Fruit fly (Drosophila melanogaster) whole organism, embryonic: ENCODE results near the gene tHMG1.

Experiments used
- Ada2b ChIP-seq: fragments of 200-800 bp; sonication (Bioruptor generic); IDR thresholded peaks from 2 replicates; pipeline ENCODE4 v1.3.6; 2022; ENCODE audit warnings: missing biosample characterization, missing genetic modification characterization
- Antp ChIP-seq: fragments of 200-800 bp; sonication (Bioruptor generic); optimal IDR thresholded peaks from 3 replicates; lab custom pipeline; 2016; ENCODE audit warnings: missing biosample characterization, missing genetic modification characterization
- Asciz ChIP-seq: fragments of 200-800 bp; sonication (Bioruptor generic); optimal IDR thresholded peaks from 2 replicates; lab custom pipeline; 2017; ENCODE audit warnings: missing biosample characterization, mild to moderate bottlenecking, missing genetic modification characterization, missing genetic modification reagents
- Awh ChIP-seq: fragments of 200-800 bp; sonication (Bioruptor generic); IDR thresholded peaks from 2 replicates; pipeline ENCODE4, ENCODE4 v1.3.6; 2022; ENCODE audit warnings: missing biosample characterization, missing genetic modification characterization
- Bgb ChIP-seq: fragments of 200-800 bp; sonication (Bioruptor generic); IDR thresholded peaks from 2 replicates; pipeline ENCODE4 v1.3.6; 2022; ENCODE audit warnings: missing biosample characterization, missing genetic modification characterization; ENCODE audit not compliant: partially characterized antibody
- CG10431 ChIP-seq: fragments of 200-800 bp; sonication (Bioruptor generic); optimal IDR thresholded peaks from 3 replicates; lab custom pipeline; 2018; ENCODE audit warnings: missing biosample characterization, mild to moderate bottlenecking, missing genetic modification characterization
- CG10959 ChIP-seq: fragments of 200-800 bp; sonication (Bioruptor generic); IDR thresholded peaks from 2 replicates; pipeline ENCODE4 v1.3.6; 2022; ENCODE audit warnings: missing biosample characterization, missing genetic modification characterization
- CG12659 ChIP-seq: fragments of 200-800 bp; sonication (Bioruptor generic); optimal IDR thresholded peaks from 3 replicates; lab custom pipeline; 2017; ENCODE audit warnings: mild to moderate bottlenecking, missing biosample characterization, missing genetic modification reagents, missing genetic modification characterization
- CG15269 ChIP-seq: fragments of 200-800 bp; sonication (Bioruptor generic); optimal IDR thresholded peaks from 2 replicates; lab custom pipeline; 2018; ENCODE audit warnings: missing biosample characterization, mild to moderate bottlenecking, missing genetic modification characterization, moderate library complexity
- CG16863 ChIP-seq: fragments of 200-800 bp; sonication (Bioruptor generic); optimal IDR thresholded peaks from 3 replicates; lab custom pipeline; 2016; ENCODE audit warnings: missing biosample characterization, missing genetic modification characterization
- CG18619 ChIP-seq: fragments of 200-800 bp; sonication (Bioruptor generic); optimal IDR thresholded peaks from 3 replicates; lab custom pipeline; 2017; ENCODE audit warnings: missing biosample characterization, mild to moderate bottlenecking, missing genetic modification characterization
- CG18764 ChIP-seq: fragments of 200-800 bp; sonication (Bioruptor generic); optimal IDR thresholded peaks from 3 replicates; lab custom pipeline; 2016; ENCODE audit warnings: missing biosample characterization, missing genetic modification characterization
- CG30403 ChIP-seq: fragments of 200-800 bp; sonication (Bioruptor generic); optimal IDR thresholded peaks from 3 replicates; lab custom pipeline; 2016; ENCODE audit warnings: missing biosample characterization, missing genetic modification characterization
- CG31365 ChIP-seq: fragments of 200-800 bp; sonication (Bioruptor generic); optimal IDR thresholded peaks from 2 replicates; lab custom pipeline; 2018; ENCODE audit warnings: missing biosample characterization, mild to moderate bottlenecking, missing genetic modification characterization
- CG34224 ChIP-seq: fragments of 200-800 bp; sonication (Bioruptor generic); IDR thresholded peaks from 3 replicates; pipeline ENCODE4 v1.3.6; 2022; ENCODE audit warnings: missing biosample characterization, missing genetic modification characterization; ENCODE audit not compliant: partially characterized antibody
- CG34422 ChIP-seq: fragments of 200-800 bp; sonication (Bioruptor generic); IDR thresholded peaks from 3 replicates; pipeline ENCODE4 v1.3.6; 2022; ENCODE audit warnings: missing biosample characterization, missing genetic modification characterization
- CG4730 ChIP-seq: fragments of 200-800 bp; sonication (Bioruptor generic); IDR thresholded peaks from 2 replicates; pipeline ENCODE4 v1.3.6; 2022; ENCODE audit warnings: missing biosample characterization, missing genetic modification characterization
- CG7839 ChIP-seq: fragments of 200-800 bp; sonication (Bioruptor generic); optimal IDR thresholded peaks from 3 replicates; lab custom pipeline; 2018; ENCODE audit warnings: missing biosample characterization, mild to moderate bottlenecking, missing genetic modification characterization, moderate library complexity
- CG8478 ChIP-seq: fragments of >200 bp; optimal IDR thresholded peaks from 2 replicates; lab custom pipeline; 2018
- CTCF ChIP-seq: fragments of 200-800 bp; sonication (Bioruptor generic); optimal IDR thresholded peaks from 2 replicates; lab custom pipeline; 2017; ENCODE audit warnings: missing biosample characterization, mild to moderate bottlenecking, missing genetic modification characterization, moderate library complexity
- CoRest ChIP-seq: fragments of 200-800 bp; sonication (Bioruptor generic); optimal IDR thresholded peaks from 3 replicates; lab custom pipeline; 2018; ENCODE audit warnings: missing biosample characterization, mild to moderate bottlenecking, missing genetic modification characterization, moderate library complexity
- D19B ChIP-seq: fragments of 200-800 bp; sonication (Bioruptor generic); optimal IDR thresholded peaks from 2 replicates; lab custom pipeline; 2017; ENCODE audit warnings: missing biosample characterization, mild to moderate bottlenecking, missing genetic modification characterization
- Dek ChIP-seq: fragments of 200-800 bp; sonication (Bioruptor generic); optimal IDR thresholded peaks from 3 replicates; lab custom pipeline; 2019; ENCODE audit warnings: missing biosample characterization, mild to moderate bottlenecking, missing genetic modification characterization, moderate library complexity
- Doc2 ChIP-seq: fragments of 200-800 bp; sonication (Bioruptor generic); IDR thresholded peaks from 2 replicates; pipeline ENCODE4 v1.3.6; 2022; ENCODE audit warnings: missing biosample characterization, missing genetic modification characterization
- H15 ChIP-seq: fragments of 200-800 bp; sonication (Bioruptor generic); IDR thresholded peaks from 3 replicates; pipeline ENCODE4 v1.3.6; 2022; ENCODE audit warnings: missing biosample characterization, missing genetic modification characterization
- Hmr ChIP-seq: fragments of 200-800 bp; sonication (Bioruptor generic); optimal IDR thresholded peaks from 3 replicates; lab custom pipeline; 2017; ENCODE audit warnings: mild to moderate bottlenecking, missing biosample characterization, missing genetic modification reagents, missing genetic modification characterization
- Hr51 ChIP-seq, 2 experiments: fragments of 200-800 bp; sonication (Bioruptor generic); optimal IDR thresholded peaks; 2 replicates in 1 of 2; 3 replicates in 1 of 2; lab custom pipeline; 2016 to 2018; ENCODE audit warnings: missing biosample characterization in 2 of 2, missing genetic modification characterization in 2 of 2, mild to moderate bottlenecking in 1 of 2, moderate library complexity in 1 of 2
- Hr78 ChIP-seq, 2 experiments: fragments of 200-800 bp in 1 of 2; fragments of >200 bp in 1 of 2; sonication (Bioruptor generic) in 1 of 2; optimal IDR thresholded peaks; 2 replicates each; lab custom pipeline; 2017 to 2019; ENCODE audit warnings: missing biosample characterization in 2 of 2, missing genetic modification characterization in 2 of 2, mild to moderate bottlenecking in 1 of 2, moderate library complexity in 1 of 2
- MESR4 ChIP-seq: fragments of 200-800 bp; sonication (Bioruptor generic); optimal IDR thresholded peaks from 2 replicates; lab custom pipeline; 2018; ENCODE audit warnings: missing biosample characterization, mild to moderate bottlenecking, missing genetic modification characterization, moderate library complexity
- MTF-1 ChIP-seq: fragments of 200-800 bp; sonication (Bioruptor generic); optimal IDR thresholded peaks from 2 replicates; lab custom pipeline; 2018; ENCODE audit warnings: missing biosample characterization, mild to moderate bottlenecking, missing genetic modification characterization, borderline replicate concordance
- Nf-YB ChIP-seq: fragments of 200-800 bp; sonication (Bioruptor generic); optimal IDR thresholded peaks from 3 replicates; lab custom pipeline; 2019; ENCODE audit warnings: missing biosample characterization, mild to moderate bottlenecking, missing genetic modification characterization, moderate library complexity
- Side ChIP-seq: fragments of 200-800 bp; sonication (Bioruptor generic); optimal IDR thresholded peaks from 2 replicates; lab custom pipeline; 2016; ENCODE audit warnings: missing biosample characterization, missing genetic modification characterization
- Six4 ChIP-seq: fragments of 200-800 bp; sonication (Bioruptor generic); optimal IDR thresholded peaks from 2 replicates; lab custom pipeline; 2016; ENCODE audit warnings: missing biosample characterization, missing genetic modification characterization
- abd-A ChIP-seq: fragments of 200-800 bp; sonication (Bioruptor generic); optimal IDR thresholded peaks from 3 replicates; lab custom pipeline; 2019; ENCODE audit warnings: missing biosample characterization, mild to moderate bottlenecking, missing genetic modification characterization, moderate library complexity
- bowl ChIP-seq: fragments of 200-800 bp; sonication (Bioruptor generic); IDR thresholded peaks from 2 replicates; pipeline ENCODE4 v1.3.6; 2022; ENCODE audit warnings: missing biosample characterization, missing genetic modification characterization
- chinmo ChIP-seq: fragments of 200-800 bp; sonication (Bioruptor generic); IDR thresholded peaks from 4 replicates; pipeline ENCODE4 v1.3.6; 2022; ENCODE audit warnings: missing biosample characterization, missing genetic modification characterization; ENCODE audit not compliant: partially characterized antibody
- corto ChIP-seq: fragments of 200-800 bp; sonication (Bioruptor generic); optimal IDR thresholded peaks from 2 replicates; lab custom pipeline; 2016; ENCODE audit warnings: missing biosample characterization, mild to moderate bottlenecking, missing genetic modification characterization, moderate library complexity
- crc ChIP-seq: fragments of 200-800 bp; sonication (Bioruptor generic); optimal IDR thresholded peaks from 2 replicates; lab custom pipeline; 2016; ENCODE audit warnings: missing biosample characterization, missing genetic modification characterization
- emc ChIP-seq: fragments of 200-800 bp; sonication (Bioruptor generic); optimal IDR thresholded peaks from 2 replicates; lab custom pipeline; 2016; ENCODE audit warnings: missing biosample characterization, missing genetic modification characterization
- kah ChIP-seq: fragments of 200-800 bp; sonication (Bioruptor generic); optimal IDR thresholded peaks from 2 replicates; lab custom pipeline; 2018; ENCODE audit warnings: missing biosample characterization, mild to moderate bottlenecking, missing genetic modification characterization
- knrl ChIP-seq: fragments of 200-800 bp; sonication (Bioruptor generic); IDR thresholded peaks from 3 replicates; pipeline ENCODE4 v1.3.6; 2022; ENCODE audit warnings: missing biosample characterization, missing genetic modification characterization; ENCODE audit not compliant: partially characterized antibody
- mam ChIP-seq: fragments of 200-800 bp; sonication (Bioruptor generic); optimal IDR thresholded peaks from 3 replicates; lab custom pipeline; 2016; ENCODE audit warnings: missing biosample characterization, missing genetic modification characterization
- odd ChIP-seq: fragments of 200-800 bp; sonication (Bioruptor generic); optimal IDR thresholded peaks from 2 replicates; lab custom pipeline; 2017; ENCODE audit warnings: missing biosample characterization, mild to moderate bottlenecking, missing genetic modification characterization
- pan ChIP-seq, 4 experiments: fragments of >200 bp in 3 of 4; fragments of 200-800 bp in 1 of 4; sonication (Bioruptor generic) in 1 of 4; optimal IDR thresholded peaks in 3 of 4; IDR thresholded peaks in 1 of 4; 2 replicates each; pipeline versions ENCODE4 v1.3.6 to Lab custom; 2017 to 2022; ENCODE audit warnings: missing biosample characterization in 2 of 4, missing genetic modification characterization in 2 of 4, mixed read lengths in 1 of 4
- pb ChIP-seq: fragments of 200-800 bp; sonication (Bioruptor generic); optimal IDR thresholded peaks from 3 replicates; lab custom pipeline; 2016; ENCODE audit warnings: missing biosample characterization, missing genetic modification characterization
- peb ChIP-seq: fragments of 200-800 bp; sonication (Bioruptor generic); IDR thresholded peaks from 2 replicates; pipeline ENCODE4 v1.3.6; 2022; ENCODE audit warnings: missing biosample characterization, missing genetic modification characterization
- psq ChIP-seq: fragments of 200-800 bp; sonication (Bioruptor generic); optimal IDR thresholded peaks from 2 replicates; lab custom pipeline; 2017; ENCODE audit warnings: missing biosample characterization, missing genetic modification characterization
- run ChIP-seq: fragments of 200-800 bp; sonication (Bioruptor generic); optimal IDR thresholded peaks from 3 replicates; lab custom pipeline; 2018; ENCODE audit warnings: missing biosample characterization, mild to moderate bottlenecking, missing genetic modification characterization
- zf30C ChIP-seq: fragments of 200-800 bp; sonication (Bioruptor generic); optimal IDR thresholded peaks from 3 replicates; lab custom pipeline; 2018; ENCODE audit warnings: missing biosample characterization, mild to moderate bottlenecking, missing genetic modification characterization

Gene tHMG1

dm6 chr3R:22491088-22491879 lies at the start of gene tHMG1, which contains the start of gene CCT1 (continued):
- TF ChIP-seq CG18619 (GFP tag; lab: Kevin White, UChicago) (no peak), CoRest (tag; lab: Kevin White, UChicago) (peak; percentile 62), peb (GFP tag; lab: Robert Waterston, UW) (no peak), CG4730 (GFP tag; lab: Robert Waterston, UW) (no peak), Asciz (GFP tag; lab: Kevin White, UChicago) (no peak), psq (GFP tag; lab: Kevin White, UChicago) (no peak), pb (GFP tag; lab: Kevin White, UChicago) (no peak), Nf-YB (GFP tag; lab: Kevin White, UChicago) (no peak), H15 (GFP tag; lab: Robert Waterston, UW) (no peak), Awh (GFP tag; lab: Robert Waterston, UW) (no peak), emc (GFP tag; lab: Kevin White, UChicago) (no peak), CG34422 (GFP tag; lab: Robert Waterston, UW) (peak; percentile 82; the same call in 1 of the 3 replicates), CG31365 (tag; lab: Kevin White, UChicago) (no peak), CTCF (GFP tag; lab: Kevin White, UChicago) (no peak), CG16863 (GFP tag; lab: Kevin White, UChicago) (no peak), knrl (peak; percentile 95), run (tag; lab: Kevin White, UChicago) (no peak), MTF-1 (GFP tag; lab: Kevin White, UChicago) (no peak), CG7839 (tag; lab: Kevin White, UChicago) (no peak), crc (no peak), Hr78 (GFP tag; optimal IDR thresholded peaks at IDR 0.05; lab: Kevin White, UChicago) (no peak), Bgb (GFP tag; lab: Robert Waterston, UW) (peak; percentile 93), CG8478 (lab: Kevin White, UChicago) (no peak), corto (GFP tag; lab: Kevin White, UChicago) (no peak), CG12659 (peak; percentile 35), odd (no peak), CG10431 (no peak), CG10959 (GFP tag; lab: Robert Waterston, UW) (no peak), Side (no peak), CG18764 (no peak), D19B (GFP tag; lab: Kevin White, UChicago) (no peak), Hmr (no peak), chinmo (GFP tag; lab: Robert Waterston, UW) (peak; percentile 85; the same call in 3 of the 4 replicates), Ada2b (GFP tag; lab: Robert Waterston, UW) (no peak), abd-A (no peak), CG34224 (GFP tag; lab: Robert Waterston, UW) (peak; percentile 97), Six4 (GFP tag; lab: Kevin White, UChicago) (no peak), mam (GFP tag; lab: Kevin White, UChicago) (no peak), Dek (tag; lab: Kevin White, UChicago) (no peak), kah (no peak), pan (optimal IDR thresholded peaks at IDR 0.05; lab: Kevin White, UChicago) (no peak), pan (GFP tag; optimal IDR thresholded peaks at IDR 0.05 in 1 of 2, IDR thresholded peaks at IDR 0.05 in 1 of 2) (no peak), Doc2 (GFP tag; lab: Robert Waterston, UW) (no peak), bowl (GFP tag; lab: Robert Waterston, UW) (no peak), CG30403 (GFP tag; lab: Kevin White, UChicago) (peak; percentile 6), CG15269 (no peak), zf30C (no peak), MESR4 (GFP tag; lab: Kevin White, UChicago) (peak; percentile 76), Antp (GFP tag; lab: Kevin White, UChicago) (no peak), Hr51 (GFP tag; optimal IDR thresholded peaks at IDR 0.05; lab: Kevin White, UChicago) (no peak)
